Worm (Caenorhabditis elegans) whole organism, midembryonic: ENCODE data around the gene zmp-5.

Experiments
- T22C8.4 ChIP-seq: fragments of 200-800 bp; sonication (Bioruptor generic); IDR thresholded peaks from 2 replicates; pipeline ENCODE4 v1.3.6; 2022; ENCODE audit warnings: missing genetic modification characterization, missing compliant biosample characterization
- cog-1 ChIP-seq: sonication (generic microtip); optimal IDR thresholded peaks from 2 replicates; lab custom pipeline; 2016; ENCODE audit warnings: missing genetic modification characterization, missing compliant biosample characterization
- flt-1 ChIP-seq: fragments of 200-800 bp; sonication (Bioruptor generic); IDR thresholded peaks from 2 replicates; pipeline ENCODE4 v1.3.6; 2022; ENCODE audit warnings: missing genetic modification characterization, missing compliant biosample characterization
- klf-2 ChIP-seq: fragments of 200-800 bp; sonication (Bioruptor generic); conservative IDR thresholded peaks from 2 replicates; pipeline ENCODE4 v1.3.6; 2022; ENCODE audit warnings: missing genetic modification reagents, missing genetic modification characterization, missing compliant biosample characterization
- med-1 ChIP-seq: sonication (generic microtip); optimal IDR thresholded peaks from 2 replicates; lab custom pipeline; 2017; ENCODE audit warnings: missing genetic modification characterization, mild to moderate bottlenecking, missing compliant biosample characterization, antibody characterized with exemption, missing genetic modification reagents; ENCODE audit not compliant: insufficient read depth
- ref-1 ChIP-seq: fragments of 200-800 bp; sonication (Bioruptor generic); conservative IDR thresholded peaks from 2 replicates; pipeline ENCODE4 v1.3.6; 2022; ENCODE audit warnings: missing genetic modification reagents, missing genetic modification characterization, missing compliant biosample characterization
- tab-1 ChIP-seq: fragments of 200-800 bp; sonication (Bioruptor generic); IDR thresholded peaks from 2 replicates; pipeline ENCODE4 v1.3.6; 2022; ENCODE audit warnings: missing genetic modification characterization, missing compliant biosample characterization
- ztf-23 ChIP-seq: fragments of 200-800 bp; sonication (Bioruptor generic); IDR thresholded peaks from 2 replicates; pipeline ENCODE4 v1.3.6; 2022; ENCODE audit warnings: missing genetic modification reagents, missing genetic modification characterization, missing compliant biosample characterization
- ztf-29 ChIP-seq: fragments of 200-800 bp; sonication (Bioruptor generic); IDR thresholded peaks from 2 replicates; pipeline ENCODE4 v1.3.6; 2022; ENCODE audit warnings: missing genetic modification reagents, missing genetic modification characterization, missing compliant biosample characterization

Gene zmp-5

ce11 chrX:12690346-12690745 lies 43.4 kb downstream of the zmp-5 start:
- no peak for TF ChIP-seq cog-1 (tag; lab: Kevin White, UChicago)
- no peak for TF ChIP-seq tab-1
- no peak for TF ChIP-seq flt-1 (GFP tag; lab: Robert Waterston, UW)
- TF ChIP-seq ref-1 = no peak
- no peak for TF ChIP-seq T22C8.4 (GFP tag; lab: Robert Waterston, UW)
- no peak for TF ChIP-seq ztf-29
- no peak for TF ChIP-seq klf-2
- no peak for TF ChIP-seq med-1
- TF ChIP-seq ztf-23 (GFP tag; lab: Robert Waterston, UW) = no peak

- TF ChIP-seq ref-1 (no peak), tab-1 (no peak), cog-1 (tag; lab: Kevin White, UChicago) (no peak), klf-2 (no peak), T22C8.4 (GFP tag; lab: Robert Waterston, UW) (no peak), med-1 (no peak), flt-1 (GFP tag; lab: Robert Waterston, UW) (no peak), ztf-29 (no peak), ztf-23 (GFP tag; lab: Robert Waterston, UW) (no peak)
Measured at ce11 chrX:12691306-12691705, 44.4 kb downstream of the zmp-5 start, which contains the start of gene ugt-50. Gene ugt-50, plus strand, starts transcription at chrX:12691573.

- TF ChIP-seq ztf-29 (no peak), cog-1 (tag; lab: Kevin White, UChicago) (no peak), med-1 (peak; percentile 8), flt-1 (GFP tag; lab: Robert Waterston, UW) (peak; percentile 76), klf-2 (no peak), ref-1 (no peak), ztf-23 (GFP tag; lab: Robert Waterston, UW) (0 out of 2 replicates have a peak, but pooled peaks have one; percentile 24), tab-1 (peak; percentile 69; the same call in 1 of the 2 replicates)
Measured at ce11 chrX:12691740-12692383, 44.9 kb downstream of the zmp-5 start.

ce11 chrX:12693150-12693589 lies 46.3 kb downstream of the zmp-5 start:
- TF ChIP-seq klf-2 = no peak
- TF ChIP-seq flt-1 (GFP tag; lab: Robert Waterston, UW) = peak; percentile 65
- no peak for TF ChIP-seq T22C8.4 (GFP tag; lab: Robert Waterston, UW)
- TF ChIP-seq ref-1 = no peak
- no peak for TF ChIP-seq cog-1 (tag; lab: Kevin White, UChicago)
- TF ChIP-seq ztf-23 (GFP tag; lab: Robert Waterston, UW) = peak; percentile 73; the same call in 1 of the 2 replicates
- TF ChIP-seq med-1 = no peak
- no peak for TF ChIP-seq ztf-29
- TF ChIP-seq tab-1 = no peak

- no peak for TF ChIP-seq med-1
- no peak for TF ChIP-seq klf-2
- TF ChIP-seq ztf-29 = no peak
- no peak for TF ChIP-seq ztf-23 (GFP tag; lab: Robert Waterston, UW)
- no peak for TF ChIP-seq cog-1 (tag; lab: Kevin White, UChicago)
- TF ChIP-seq ref-1 = no peak
Measured at ce11 chrX:12700456-12700855, 53.5 kb downstream of the zmp-5 start, which contains the start of gene nhr-26. Gene nhr-26, minus strand, starts transcription at chrX:12700465.
